Worm (Caenorhabditis elegans) whole organism, L1 larva: ENCODE results near the gene acs-19.
A peak's percentile ranks its signal among the peaks of the same experiment; 100 is the strongest.
"Not testable (repeated sequence)": the region's sequence is repeated elsewhere in the genome, so short reads cannot be mapped to it uniquely, and the experiment has no call there.

ENCODE experiments used
- C04F5.9 ChIP-seq: sonication (generic microtip); optimal IDR thresholded peaks from 2 replicates; lab custom pipeline; 2016; ENCODE audit warnings: missing genetic modification characterization, missing compliant biosample characterization
- F16B12.6 ChIP-seq: fragments of 150-350 bp; optimal IDR thresholded peaks from 2 replicates; lab custom pipeline; 2014; ENCODE audit warnings: missing biosample characterization, missing genetic modification characterization
- ceh-8 ChIP-seq: fragments of 200-800 bp; sonication (Bioruptor generic); optimal IDR thresholded peaks from 2 replicates; lab custom pipeline; 2018; ENCODE audit warnings: mild to moderate bottlenecking, missing genetic modification characterization, moderate library complexity, missing compliant biosample characterization
- ceh-82 ChIP-seq, 3 experiments: fragments of 150-350 bp in 1 of 3; sonication (generic microtip) in 2 of 3; optimal IDR thresholded peaks; 2 replicates each; lab custom pipeline; 2014 to 2017; ENCODE audit warnings: missing biosample characterization in 3 of 3, missing genetic modification characterization in 3 of 3
- ceh-88 ChIP-seq: fragments of 200-800 bp; sonication (Bioruptor generic); IDR thresholded peaks from 2 replicates; pipeline ENCODE4 v1.3.6; 2022; ENCODE audit warnings: missing genetic modification characterization, missing compliant biosample characterization
- dpl-1 ChIP-seq, 3 experiments: fragments of 150-350 bp in 2 of 3; sonication (generic microtip) in 1 of 3; optimal IDR thresholded peaks; 2 replicates each; lab custom pipeline; 2014 to 2017; ENCODE audit warnings: missing biosample characterization in 3 of 3, missing genetic modification characterization in 3 of 3, missing genetic modification reagents in 3 of 3
- dsc-1 ChIP-seq: sonication (generic microtip); optimal IDR thresholded peaks from 2 replicates; lab custom pipeline; 2016; ENCODE audit warnings: mild to moderate bottlenecking, missing genetic modification characterization, missing compliant biosample characterization
- efl-1 ChIP-seq, 4 experiments: fragments of 150-350 bp; optimal IDR thresholded peaks in 3 of 4; peaks in 1 of 4; 1 replicate in 1 of 4; 2 replicates in 3 of 4; lab custom pipeline; 2014; ENCODE audit warnings: missing biosample characterization in 2 of 4, missing genetic modification characterization in 2 of 4, missing genetic modification reagents in 2 of 4
- egl-13 ChIP-seq: sonication (generic microtip); optimal IDR thresholded peaks from 2 replicates; lab custom pipeline; 2016; ENCODE audit warnings: missing genotype, missing genetic modification reagents, missing genetic modification characterization, missing compliant biosample characterization
- fkh-8 ChIP-seq: sonication (generic microtip); optimal IDR thresholded peaks from 2 replicates; lab custom pipeline; 2016; ENCODE audit warnings: mild to moderate bottlenecking, missing genetic modification characterization, missing compliant biosample characterization
- grh-1 ChIP-seq: fragments of 200-800 bp; sonication (Bioruptor generic); IDR thresholded peaks from 2 replicates; pipeline ENCODE4 v1.3.6; 2022; ENCODE audit warnings: missing genetic modification reagents, missing genetic modification characterization, missing compliant biosample characterization
- irx-1 ChIP-seq: sonication (generic microtip); optimal IDR thresholded peaks from 2 replicates; lab custom pipeline; 2016; ENCODE audit warnings: missing genetic modification characterization, missing compliant biosample characterization
- isw-1 ChIP-seq: fragments of 200-800 bp; sonication (Bioruptor generic); IDR thresholded peaks from 2 replicates; pipeline ENCODE4 v1.3.6; 2022; ENCODE audit warnings: missing genetic modification characterization, missing compliant biosample characterization
- lin-14 ChIP-seq: fragments of 200-800 bp; sonication (Bioruptor generic); optimal IDR thresholded peaks from 2 replicates; lab custom pipeline; 2018; ENCODE audit warnings: mild to moderate bottlenecking, missing genetic modification characterization, moderate library complexity, missing compliant biosample characterization
- lin-15B ChIP-seq: fragments of 150-350 bp; sonication (generic microtip); optimal IDR thresholded peaks from 3 replicates; lab custom pipeline; 2014; ENCODE audit warnings: missing biosample characterization, missing genetic modification characterization
- lin-35 ChIP-seq, 2 experiments: fragments of 150-350 bp; optimal IDR thresholded peaks; 2 replicates each; lab custom pipeline; 2014; ENCODE audit warnings: missing biosample characterization in 2 of 2, missing genetic modification characterization in 2 of 2, missing genetic modification reagents in 2 of 2
- lir-3 ChIP-seq: sonication (generic microtip); optimal IDR thresholded peaks from 2 replicates; lab custom pipeline; 2016; ENCODE audit warnings: mild to moderate bottlenecking, missing genetic modification characterization, moderate library complexity, missing compliant biosample characterization; ENCODE audit not compliant: poor library complexity
- lsy-2 ChIP-seq, 2 experiments: fragments of 150-350 bp; optimal IDR thresholded peaks; 2 replicates each; lab custom pipeline; 2014; ENCODE audit warnings: missing biosample characterization in 2 of 2, missing genetic modification characterization in 2 of 2
- mab-9 ChIP-seq: fragments of 200-800 bp; sonication (Bioruptor generic); IDR thresholded peaks from 2 replicates; pipeline ENCODE4 v1.3.6; 2022; ENCODE audit warnings: missing genetic modification reagents, missing genetic modification characterization, missing compliant biosample characterization
- mef-2 ChIP-seq: fragments of 150-350 bp; optimal IDR thresholded peaks from 2 replicates; lab custom pipeline; 2014; ENCODE audit warnings: missing biosample characterization, missing genetic modification characterization
- mep-1 ChIP-seq: fragments of 150-350 bp; optimal IDR thresholded peaks from 2 replicates; lab custom pipeline; 2014; ENCODE audit warnings: missing biosample characterization, missing genetic modification characterization
- nhr-19 ChIP-seq: fragments of 200-800 bp; sonication (Bioruptor generic); conservative IDR thresholded peaks from 2 replicates; pipeline ENCODE4 v1.3.6; 2022; ENCODE audit warnings: missing genetic modification characterization, missing compliant biosample characterization
- nhr-20 ChIP-seq: sonication (generic microtip); optimal IDR thresholded peaks from 2 replicates; lab custom pipeline; 2016; ENCODE audit warnings: mild to moderate bottlenecking, missing genetic modification characterization, missing compliant biosample characterization
- nhr-47 ChIP-seq: sonication (generic microtip); optimal IDR thresholded peaks from 2 replicates; lab custom pipeline; 2016; ENCODE audit warnings: mild to moderate bottlenecking, missing genetic modification characterization, moderate library complexity, missing compliant biosample characterization
- nhr-71 ChIP-seq: sonication (generic microtip); optimal IDR thresholded peaks from 2 replicates; lab custom pipeline; 2016; ENCODE audit warnings: mild to moderate bottlenecking, missing genetic modification characterization, moderate library complexity, missing compliant biosample characterization
- nhr-85 ChIP-seq: sonication (generic microtip); peaks from one replicate; lab custom pipeline; 2016; ENCODE audit warnings: missing genetic modification characterization, inconsistent platforms, missing compliant biosample characterization
- nhr-90 ChIP-seq: sonication (generic microtip); optimal IDR thresholded peaks from 2 replicates; lab custom pipeline; 2016; ENCODE audit warnings: mild to moderate bottlenecking, missing genetic modification characterization, missing compliant biosample characterization; ENCODE audit not compliant: poor library complexity
- pax-3 ChIP-seq: fragments of 200-800 bp; sonication (Bioruptor generic); optimal IDR thresholded peaks from 2 replicates; lab custom pipeline; 2018; ENCODE audit warnings: mild to moderate bottlenecking, missing genetic modification characterization, moderate library complexity, missing compliant biosample characterization
- pqm-1 ChIP-seq: sonication (generic microtip); optimal IDR thresholded peaks from 3 replicates; lab custom pipeline; 2017; ENCODE audit warnings: missing biosample characterization, missing genetic modification characterization
- rnt-1 ChIP-seq: sonication (generic microtip); optimal IDR thresholded peaks from 2 replicates; lab custom pipeline; 2016; ENCODE audit warnings: mild to moderate bottlenecking, missing genetic modification characterization, moderate library complexity, missing compliant biosample characterization
- snu-23 ChIP-seq: sonication (generic microtip); optimal IDR thresholded peaks from 2 replicates; lab custom pipeline; 2016; ENCODE audit warnings: missing genetic modification characterization, missing compliant biosample characterization
- swsn-7 ChIP-seq: sonication (generic microtip); optimal IDR thresholded peaks from 2 replicates; lab custom pipeline; 2016; ENCODE audit warnings: missing genetic modification characterization, missing compliant biosample characterization
- tbx-2 ChIP-seq: sonication (generic microtip); optimal IDR thresholded peaks from 2 replicates; lab custom pipeline; 2016; ENCODE audit warnings: missing genetic modification characterization, missing compliant biosample characterization
- unc-86 ChIP-seq: sonication (generic microtip); optimal IDR thresholded peaks from 2 replicates; lab custom pipeline; 2016; ENCODE audit warnings: missing genetic modification characterization, missing compliant biosample characterization
- unc-98 ChIP-seq: fragments of 200-800 bp; sonication (Bioruptor generic); IDR thresholded peaks from 2 replicates; pipeline ENCODE4 v1.3.6; 2022; ENCODE audit warnings: missing genetic modification characterization, missing compliant biosample characterization
- xbp-1 ChIP-seq: sonication (generic microtip); optimal IDR thresholded peaks from 2 replicates; lab custom pipeline; 2016; ENCODE audit warnings: missing genetic modification characterization, missing compliant biosample characterization
- ztf-11 ChIP-seq, 2 experiments: sonication (generic microtip); optimal IDR thresholded peaks; 2 replicates each; lab custom pipeline; 2016 to 2017; ENCODE audit warnings: missing genetic modification characterization in 2 of 2, missing biosample characterization in 1 of 2, missing compliant biosample characterization in 1 of 2

acs-19 gene

DNA sequence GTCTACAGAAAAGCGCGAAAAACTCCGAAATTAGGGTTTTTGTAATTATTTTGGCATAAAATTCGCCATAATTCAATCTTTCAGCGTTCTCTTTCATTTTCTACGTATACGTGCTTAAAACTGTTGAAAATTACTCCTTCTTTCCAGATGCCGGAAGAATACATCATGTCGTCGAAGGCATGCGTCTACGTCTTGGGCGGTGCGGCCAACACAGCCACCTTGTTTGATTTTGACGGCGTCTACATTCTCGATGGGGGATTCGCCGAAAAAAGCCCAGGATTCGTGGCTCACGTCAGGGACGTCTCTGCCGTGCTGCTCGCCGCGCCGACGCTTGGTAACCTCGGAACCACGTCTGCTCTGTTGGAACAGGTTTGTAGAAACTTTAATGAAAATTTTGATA, 19.5 kb upstream of the acs-19 start, which contains the start of gene maph-1.3:
Gene maph-1.3, plus strand, starts transcription at position 148 of the 400 bp plus-strand sequence.
- not testable (repeated sequence) for TF ChIP-seq pqm-1 (tag; lab: Kevin White, UChicago); ceh-8; mef-2 (tag; lab: Kevin White, UChicago)

DNA sequence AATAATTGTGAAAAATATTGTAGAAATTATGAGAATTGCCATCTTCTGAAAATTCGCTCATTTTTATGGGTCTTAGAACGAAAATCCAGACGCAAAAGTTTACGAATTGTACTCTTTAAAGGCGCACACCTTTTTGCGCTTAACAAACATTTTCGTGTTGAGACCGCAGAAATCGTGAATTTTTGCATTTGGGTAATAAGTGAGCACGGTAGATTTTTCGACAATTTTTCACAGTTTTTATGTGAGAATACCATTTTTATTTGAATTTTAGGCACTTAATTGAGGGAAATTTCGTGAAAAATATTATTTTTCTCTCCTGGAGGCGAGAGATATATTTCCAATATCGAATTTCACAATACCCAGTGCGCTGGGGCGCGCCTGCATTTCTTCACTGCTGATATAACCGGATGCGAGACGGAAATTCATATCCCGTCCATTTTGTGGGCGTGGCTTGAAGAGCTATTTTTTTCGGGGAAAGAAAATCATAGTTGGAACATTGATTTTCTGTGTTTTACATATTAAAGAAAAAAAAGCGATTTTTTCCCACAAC, 12.2 kb upstream of the acs-19 start, which contains the start of gene cyp-25A4:
Gene cyp-25A4, minus strand, starts transcription at position 51 of the 550 bp plus-strand sequence.
- TF ChIP-seq lsy-2 (tag; optimal IDR thresholded peaks at IDR 0.05; lab: Kevin White, UChicago) (peak in 1 of 2 experiments; percentile 9), nhr-19 (GFP tag; lab: Robert Waterston, UW) (peak; percentile 53)

DNA sequence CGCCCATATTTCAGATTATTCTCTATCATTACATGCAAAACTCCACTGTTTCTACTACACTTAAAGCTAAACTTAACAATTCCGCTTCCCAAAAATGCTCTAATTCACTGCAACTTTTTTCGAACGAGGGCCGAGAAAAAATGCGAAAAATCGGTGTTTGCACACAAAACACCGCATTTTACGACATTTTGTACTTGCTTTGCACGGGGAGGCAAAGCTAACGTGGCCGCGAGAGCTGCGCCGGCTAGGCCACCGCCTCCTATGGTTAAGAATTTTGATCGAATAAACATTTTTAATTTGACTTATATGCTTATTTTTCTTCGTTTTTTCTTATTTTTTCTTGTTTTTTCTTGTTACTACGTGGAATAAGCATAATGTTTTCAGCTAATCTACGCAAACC, 9.4 kb upstream of the acs-19 start:
- peak; percentile 77 to 86 for TF ChIP-seq lsy-2 (tag; optimal IDR thresholded peaks at IDR 0.05; lab: Kevin White, UChicago)
- TF ChIP-seq nhr-20: peak; percentile 51
- peak; percentile 20 for TF ChIP-seq lin-15B (tag; lab: Kevin White, UChicago)
- TF ChIP-seq lin-35 (GFP tag; optimal IDR thresholded peaks at IDR 0.05; lab: Kevin White, UChicago): peak; percentile 7 to 45
- TF ChIP-seq nhr-47 (tag; lab: Kevin White, UChicago): peak; percentile 74
- TF ChIP-seq mep-1 (tag; lab: Kevin White, UChicago): peak; percentile 17
- TF ChIP-seq fkh-8 (tag; lab: Kevin White, UChicago): peak; percentile 54
- peak; percentile 48 to 64 for TF ChIP-seq efl-1 (optimal IDR thresholded peaks at IDR 0.05; lab: Kevin White, UChicago)
- peak; percentile 47 to 96 for TF ChIP-seq efl-1 (GFP tag; optimal IDR thresholded peaks at IDR 0.05 in 1 of 2; lab: Kevin White, UChicago)
- peak; percentile 52 for TF ChIP-seq lin-14 (GFP tag; lab: Kevin White, UChicago)
- peak; percentile 71 for TF ChIP-seq nhr-71 (tag; lab: Kevin White, UChicago)
- peak; percentile 95 for TF ChIP-seq mab-9 (GFP tag; lab: Robert Waterston, UW)
- peak in 1 of 3 experiments; percentile 20 for TF ChIP-seq ceh-82 (tag; optimal IDR thresholded peaks at IDR 0.05; lab: Kevin White, UChicago)
- TF ChIP-seq dsc-1 (tag; lab: Kevin White, UChicago): peak; percentile 47
- TF ChIP-seq irx-1: peak; percentile 46
- peak; percentile 55 for TF ChIP-seq tbx-2
- TF ChIP-seq nhr-19 (GFP tag; lab: Robert Waterston, UW): peak; percentile 99
- peak; percentile 61 for TF ChIP-seq lir-3 (tag; lab: Kevin White, UChicago)
- peak; percentile 31 for TF ChIP-seq swsn-7 (tag; lab: Kevin White, UChicago)
- peak; percentile 86 for TF ChIP-seq rnt-1 (tag; lab: Kevin White, UChicago)
- TF ChIP-seq nhr-85: peak; percentile 84
- TF ChIP-seq nhr-90: peak; percentile 16
- TF ChIP-seq unc-86: peak; percentile 44
- peak; percentile 49 for TF ChIP-seq snu-23
- TF ChIP-seq ztf-11 (tag; optimal IDR thresholded peaks at IDR 0.05; lab: Kevin White, UChicago): peak in 1 of 2 experiments; percentile 51
- TF ChIP-seq ceh-88: peak; percentile 93
- TF ChIP-seq isw-1 (GFP tag; lab: Robert Waterston, UW): peak; percentile 97
- peak; percentile 55 for TF ChIP-seq xbp-1 (tag; lab: Kevin White, UChicago)
- peak; percentile 93 for TF ChIP-seq unc-98 (GFP tag; lab: Robert Waterston, UW)
- TF ChIP-seq dpl-1 (GFP tag; optimal IDR thresholded peaks at IDR 0.05; lab: Kevin White, UChicago): peak; percentile 34 to 51 (median 51)
- peak; percentile 76 for TF ChIP-seq F16B12.6 (tag; lab: Kevin White, UChicago)
- peak; percentile 87 for TF ChIP-seq grh-1 (GFP tag; lab: Robert Waterston, UW)

DNA sequence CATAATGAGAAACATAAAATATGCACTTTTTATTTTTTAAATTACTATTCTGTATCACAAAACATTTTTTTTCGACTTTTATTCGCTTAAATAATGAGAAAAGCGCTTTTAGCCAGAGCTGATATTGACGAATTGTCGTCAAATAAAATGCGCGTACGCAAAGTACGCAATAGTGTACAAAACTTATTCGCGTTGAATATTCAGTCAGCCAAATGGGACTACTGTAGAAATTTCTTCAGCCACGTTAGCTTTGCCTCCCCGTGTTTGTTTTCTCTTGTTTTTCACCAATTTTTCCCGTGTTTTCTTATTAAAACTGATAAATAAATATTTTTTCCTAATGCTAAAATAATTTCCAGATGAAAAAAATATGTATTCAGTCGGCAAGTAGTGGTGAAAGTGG, 7.3 kb upstream of the acs-19 start:
- TF ChIP-seq lin-14 (GFP tag; lab: Kevin White, UChicago) (peak; percentile 58), C04F5.9 (tag; lab: Kevin White, UChicago) (peak; percentile 43), fkh-8 (tag; lab: Kevin White, UChicago) (peak; percentile 40), nhr-90 (peak; percentile 50), unc-98 (GFP tag; lab: Robert Waterston, UW) (peak; percentile 78; the same call in 1 of the 2 replicates), tbx-2 (peak; percentile 35), lsy-2 (tag; optimal IDR thresholded peaks at IDR 0.05; lab: Kevin White, UChicago) (peak; percentile 79 to 93), swsn-7 (tag; lab: Kevin White, UChicago) (peak; percentile 34), xbp-1 (tag; lab: Kevin White, UChicago) (peak; percentile 46), snu-23 (peak; percentile 64), rnt-1 (tag; lab: Kevin White, UChicago) (peak; percentile 39), nhr-85 (peak; percentile 82), nhr-20 (peak; percentile 52), nhr-47 (tag; lab: Kevin White, UChicago) (peak; percentile 74), grh-1 (GFP tag; lab: Robert Waterston, UW) (peak; percentile 92), ceh-88 (peak; percentile 95), F16B12.6 (tag; lab: Kevin White, UChicago) (peak; percentile 56), nhr-19 (GFP tag; lab: Robert Waterston, UW) (peak; percentile 99), isw-1 (GFP tag; lab: Robert Waterston, UW) (peak; percentile 95), egl-13 (tag; lab: Kevin White, UChicago) (peak; percentile 10), pax-3 (peak; percentile 71), lir-3 (tag; lab: Kevin White, UChicago) (peak; percentile 75), efl-1 (optimal IDR thresholded peaks at IDR 0.05; lab: Kevin White, UChicago) (peak; percentile 2 to 58), unc-86 (peak; percentile 26), dsc-1 (tag; lab: Kevin White, UChicago) (peak; percentile 59), mab-9 (GFP tag; lab: Robert Waterston, UW) (peak; percentile 90), dpl-1 (GFP tag; optimal IDR thresholded peaks at IDR 0.05; lab: Kevin White, UChicago) (peak in 2 of 3 experiments; percentile 28 to 45), ztf-11 (tag; optimal IDR thresholded peaks at IDR 0.05; lab: Kevin White, UChicago) (peak in 1 of 2 experiments; percentile 23), nhr-71 (tag; lab: Kevin White, UChicago) (peak; percentile 79)
- TF ChIP-seq efl-1 (GFP tag; optimal IDR thresholded peaks at IDR 0.05 in 1 of 2; lab: Kevin White, UChicago): not testable (repeated sequence)
